Worm (Caenorhabditis elegans): ENCODE measurements around the gene sma-10.

sma-10 gene

ce11 chrIV:319654-320053, 45.4 kb downstream of the sma-10 start:
- TF ChIP-seq him-1 (tag; optimal IDR thresholded peaks at IDR 0.05), result no peak
- no peak for TF ChIP-seq dao-5 (tag; optimal IDR thresholded peaks at IDR 0.05)
- TF ChIP-seq W03F9.2 (tag; optimal IDR thresholded peaks at IDR 0.05), result no peak

ce11 chrIV:320380-320779, 46.2 kb downstream of the sma-10 start, which contains the start of gene dsc-4:
dsc-4 (minus strand) TSS chrIV:320544.
- no peak for TF ChIP-seq dao-5 (tag; optimal IDR thresholded peaks at IDR 0.05)
- no peak for TF ChIP-seq W03F9.2 (tag; optimal IDR thresholded peaks at IDR 0.05)
- no peak for TF ChIP-seq him-1 (tag; optimal IDR thresholded peaks at IDR 0.05)

ce11 chrIV:322497-322896, 48.3 kb downstream of the sma-10 start, which contains the start of gene grl-26:
grl-26 (minus strand) TSS chrIV:322814.
- peak; percentile 47 for TF ChIP-seq W03F9.2 (tag; optimal IDR thresholded peaks at IDR 0.05)
- no peak for TF ChIP-seq him-1 (tag; optimal IDR thresholded peaks at IDR 0.05)
- peak; percentile 81 for TF ChIP-seq dao-5 (tag; optimal IDR thresholded peaks at IDR 0.05)

ce11 chrIV:324759-325158, 50.5 kb downstream of the sma-10 start, which contains the start of gene drl-1:
drl-1 (plus strand) TSS chrIV:325059.
- no peak for TF ChIP-seq W03F9.2 (tag; optimal IDR thresholded peaks at IDR 0.05)
- TF ChIP-seq dao-5 (tag; optimal IDR thresholded peaks at IDR 0.05), result no peak
- TF ChIP-seq him-1 (tag; optimal IDR thresholded peaks at IDR 0.05), result no peak

DNA sequence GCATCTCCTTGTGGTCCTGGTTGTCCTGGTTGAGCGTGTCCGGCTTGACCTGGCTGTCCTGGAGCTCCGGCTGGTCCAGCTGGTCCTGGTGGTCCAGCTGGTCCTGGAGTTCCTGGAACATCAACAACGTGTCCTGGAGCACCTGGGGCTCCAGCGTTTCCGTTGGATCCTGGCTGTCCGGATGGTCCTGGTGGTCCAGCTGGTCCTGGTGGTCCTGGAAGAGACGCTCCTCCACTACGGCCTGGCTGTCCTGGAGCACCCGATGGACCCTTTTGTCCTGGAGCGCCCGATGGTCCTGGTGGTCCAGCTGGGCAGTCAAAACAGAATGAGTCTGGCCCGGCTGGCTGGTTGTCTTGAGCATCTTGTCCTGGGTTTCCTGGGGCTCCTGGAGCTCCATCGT, 51.4 kb downstream of the sma-10 start:
- no peak for TF ChIP-seq him-1 (tag; optimal IDR thresholded peaks at IDR 0.05)
- no peak for TF ChIP-seq W03F9.2 (tag; optimal IDR thresholded peaks at IDR 0.05)
- TF ChIP-seq dao-5 (tag; optimal IDR thresholded peaks at IDR 0.05), result no peak

- TF ChIP-seq him-1 (tag; optimal IDR thresholded peaks at IDR 0.05) (no peak), dao-5 (tag; optimal IDR thresholded peaks at IDR 0.05) (no peak), W03F9.2 (tag; optimal IDR thresholded peaks at IDR 0.05) (no peak)
These were observed 52.4 kb downstream of the sma-10 start, which contains the start of gene col-101 for ce11 chrIV:326564-327070. col-101 (minus strand) TSS chrIV:327020.
